Worm (Caenorhabditis elegans): Measurements from ENCODE around the gene R05G9R.1.

Gene R05G9R.1

DNA sequence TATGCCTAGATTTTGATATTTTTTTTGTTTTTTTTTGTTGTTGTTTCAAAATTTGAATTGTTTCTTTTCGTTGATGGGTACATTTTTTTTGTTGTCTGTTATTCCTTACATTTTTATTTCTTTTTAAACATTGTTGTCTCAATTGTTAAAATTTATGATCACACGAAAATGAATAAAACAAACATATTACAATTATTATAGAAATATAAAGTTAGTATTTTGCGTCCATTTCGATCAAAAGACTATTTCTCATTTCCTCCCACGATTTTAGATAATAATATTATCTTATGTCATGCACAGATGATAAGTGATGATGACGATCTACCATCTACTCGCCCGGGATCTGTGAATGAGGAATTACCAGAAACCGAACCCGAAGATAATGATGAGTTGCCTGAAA is 40.9 kb upstream of the R05G9R.1 start, which contains the start of gene wrn-1:
Gene wrn-1, plus strand, starts transcription at position 301 of the 400 bp plus-strand sequence.
- TF ChIP-seq snpc-4 (tag; optimal IDR thresholded peaks at IDR 0.05), result no peak

DNA sequence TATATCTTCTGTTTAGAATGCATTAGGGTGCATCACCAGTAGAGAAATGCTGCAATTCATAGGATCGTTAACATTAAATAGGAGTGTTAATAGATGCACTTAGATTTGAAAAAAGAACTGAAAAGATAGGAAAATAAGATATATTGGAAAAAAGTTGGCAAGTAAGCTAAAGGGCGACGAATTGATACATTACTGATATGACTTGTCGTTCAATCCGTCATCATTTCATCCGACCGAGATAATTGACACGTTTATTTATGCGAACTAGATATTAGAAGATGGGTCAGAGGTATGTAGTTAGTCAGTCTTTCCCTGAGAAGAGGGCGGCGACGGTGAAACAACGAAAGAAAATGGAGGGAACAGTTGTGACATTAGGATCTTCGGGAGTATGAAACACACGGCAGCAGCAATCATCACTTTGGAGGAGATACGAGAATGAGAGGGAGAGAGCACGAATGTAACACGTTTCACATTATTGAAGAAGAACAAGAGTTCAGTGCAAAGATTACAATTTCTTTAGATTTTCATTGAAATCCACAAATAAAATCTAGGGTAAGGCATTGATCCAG is 31.1 kb upstream of the R05G9R.1 start, which contains the start of gene lron-15:
Gene lron-15, minus strand, starts transcription at position 51 of the 569 bp plus-strand sequence.
- TF ChIP-seq unc-62 (GFP tag; optimal IDR thresholded peaks at IDR 0.05) (peak; percentile 85), unc-120 (tag; optimal IDR thresholded peaks at IDR 0.05; ENCODE audit: poor library complexity, severe bottlenecking) (peak; percentile 46), nhr-2 (tag; optimal IDR thresholded peaks at IDR 0.05) (no peak), hlh-1 (tag; optimal IDR thresholded peaks at IDR 0.05) (peak; percentile 92)

DNA sequence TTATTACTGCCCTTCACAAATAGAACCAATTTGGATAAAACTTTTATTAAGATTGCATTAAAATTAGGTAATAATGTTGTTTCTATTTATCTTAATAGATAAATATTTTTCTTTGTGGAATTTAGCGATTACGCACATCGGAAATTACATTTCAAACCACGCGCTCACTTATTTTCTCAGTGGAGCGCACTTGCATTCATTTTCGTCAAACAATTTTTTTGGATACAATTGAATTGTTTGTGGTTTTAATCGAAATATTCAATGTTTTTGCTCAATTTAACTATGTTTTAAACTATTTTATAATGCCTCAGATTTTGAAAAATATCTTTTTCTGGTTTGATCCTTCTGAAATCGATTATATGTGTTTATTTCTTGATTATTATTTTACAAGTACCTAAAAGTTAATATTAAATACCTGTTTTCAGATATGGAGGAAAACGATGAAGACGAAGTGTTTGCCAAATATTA is 22.2 kb upstream of the R05G9R.1 start, which contains the start of gene utp-20:
Gene utp-20, plus strand, starts transcription at position 418 of the 468 bp plus-strand sequence.
- TF ChIP-seq ceh-39 (tag; optimal IDR thresholded peaks at IDR 0.05) (peak; percentile 39), blmp-1 (tag; optimal IDR thresholded peaks at IDR 0.05) (no peak), ces-1 (GFP tag; optimal IDR thresholded peaks at IDR 0.05) (peak; percentile 84), nhr-237 (tag; optimal IDR thresholded peaks at IDR 0.05) (peak; percentile 25), bed-3 (GFP tag; optimal IDR thresholded peaks at IDR 0.05) (no peak), lsy-2 (tag; optimal IDR thresholded peaks at IDR 0.05) (peak; percentile 65)

DNA sequence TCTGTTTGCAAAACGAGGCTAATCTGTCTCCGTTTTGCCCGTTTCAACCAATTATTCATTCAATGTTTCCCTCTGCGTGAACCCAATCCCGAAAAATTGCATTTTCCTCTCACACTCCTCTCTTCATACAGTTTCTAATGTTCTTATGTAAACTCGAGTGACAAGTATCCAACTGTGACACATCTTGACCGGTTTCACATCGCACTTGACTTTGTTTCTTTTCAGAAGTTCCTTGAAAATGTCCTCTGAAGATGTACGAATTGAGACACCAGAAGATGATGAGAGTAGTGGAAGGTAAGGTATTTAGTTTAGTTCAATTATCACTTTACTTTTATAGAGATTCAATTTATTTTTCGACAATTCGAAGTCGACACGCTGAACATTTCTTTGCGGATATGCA is 18.1 kb upstream of the R05G9R.1 start, which contains the start of gene abcx-1:
Gene abcx-1, plus strand, starts transcription at position 224 of the 400 bp plus-strand sequence.
- no peak for TF ChIP-seq unc-120 (tag; optimal IDR thresholded peaks at IDR 0.05; ENCODE audit: poor library complexity, severe bottlenecking)
- no peak for TF ChIP-seq ham-2 (GFP tag; optimal IDR thresholded peaks at IDR 0.05)
- no peak for TF ChIP-seq ceh-83 (GFP tag; optimal IDR thresholded peaks at IDR 0.05)
- no peak for TF ChIP-seq flh-1 (GFP tag; optimal IDR thresholded peaks at IDR 0.05)
- TF ChIP-seq ceh-43 (GFP tag; optimal IDR thresholded peaks at IDR 0.05), result no peak
- no peak for TF ChIP-seq nhr-237 (tag; optimal IDR thresholded peaks at IDR 0.05)
- TF ChIP-seq hlh-1 (tag; optimal IDR thresholded peaks at IDR 0.05), result no peak
- TF ChIP-seq mab-5 (tag; optimal IDR thresholded peaks at IDR 0.05), result no peak
- no peak for TF ChIP-seq pha-4 (tag; optimal IDR thresholded peaks at IDR 0.05)
- TF ChIP-seq snpc-4 (tag; optimal IDR thresholded peaks at IDR 0.05), result no peak
- TF ChIP-seq ceh-39 (tag; optimal IDR thresholded peaks at IDR 0.05), result no peak
- TF ChIP-seq unc-39 (tag; optimal IDR thresholded peaks at IDR 0.05), result no peak
- no peak for TF ChIP-seq sem-2 (GFP tag; optimal IDR thresholded peaks at IDR 0.05)
- no peak for TF ChIP-seq blmp-1 (tag; optimal IDR thresholded peaks at IDR 0.05)

DNA sequence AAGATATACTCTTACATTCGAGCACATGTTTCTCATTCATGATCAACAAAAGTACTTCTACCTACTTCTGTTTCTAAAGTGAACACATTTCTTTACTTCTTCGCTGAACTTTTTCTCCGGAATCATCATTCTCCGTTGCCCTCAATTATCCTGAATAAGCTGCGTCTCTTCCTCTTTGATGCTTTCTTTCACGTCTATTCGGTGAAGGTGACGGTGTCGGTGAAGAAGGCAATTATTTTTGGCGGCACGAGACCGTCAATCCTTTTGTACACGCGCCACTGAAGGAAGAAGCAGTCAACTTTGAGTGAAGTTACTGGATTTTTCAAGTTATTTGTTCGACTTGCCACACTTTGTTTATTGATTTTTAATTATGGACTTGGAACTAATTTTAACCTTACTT is 17.7 kb upstream of the R05G9R.1 start, which contains the start of gene abch-1:
Gene abch-1, minus strand, starts transcription at position 101 of the 400 bp plus-strand sequence.
- no peak for TF ChIP-seq mab-5 (tag; optimal IDR thresholded peaks at IDR 0.05)
- no peak for TF ChIP-seq nhr-237 (tag; optimal IDR thresholded peaks at IDR 0.05)
- TF ChIP-seq mep-1 (tag; optimal IDR thresholded peaks at IDR 0.05), result no peak
- TF ChIP-seq elt-3 (tag; optimal IDR thresholded peaks at IDR 0.05), result no peak
- TF ChIP-seq ceh-83 (GFP tag; optimal IDR thresholded peaks at IDR 0.05), result no peak
- no peak for TF ChIP-seq unc-120 (tag; optimal IDR thresholded peaks at IDR 0.05; ENCODE audit: poor library complexity, severe bottlenecking)
- no peak for TF ChIP-seq ceh-43 (GFP tag; optimal IDR thresholded peaks at IDR 0.05)
- no peak for TF ChIP-seq elt-1 (tag; optimal IDR thresholded peaks at IDR 0.05; ENCODE audit: borderline replicate concordance, insufficient read depth)
- no peak for TF ChIP-seq bed-3 (GFP tag; optimal IDR thresholded peaks at IDR 0.05)
- no peak for TF ChIP-seq drap-1 (GFP tag; optimal IDR thresholded peaks at IDR 0.05)
- no peak for TF ChIP-seq unc-39 (tag; optimal IDR thresholded peaks at IDR 0.05)
- TF ChIP-seq snpc-4 (tag; optimal IDR thresholded peaks at IDR 0.05), result no peak
- no peak for TF ChIP-seq lin-32 (GFP tag; optimal IDR thresholded peaks at IDR 0.05)
- TF ChIP-seq ces-1 (GFP tag; optimal IDR thresholded peaks at IDR 0.05), result no peak
- TF ChIP-seq hlh-1 (tag; optimal IDR thresholded peaks at IDR 0.05), result no peak
- no peak for TF ChIP-seq mls-2 (tag; optimal IDR thresholded peaks at IDR 0.05)

DNA sequence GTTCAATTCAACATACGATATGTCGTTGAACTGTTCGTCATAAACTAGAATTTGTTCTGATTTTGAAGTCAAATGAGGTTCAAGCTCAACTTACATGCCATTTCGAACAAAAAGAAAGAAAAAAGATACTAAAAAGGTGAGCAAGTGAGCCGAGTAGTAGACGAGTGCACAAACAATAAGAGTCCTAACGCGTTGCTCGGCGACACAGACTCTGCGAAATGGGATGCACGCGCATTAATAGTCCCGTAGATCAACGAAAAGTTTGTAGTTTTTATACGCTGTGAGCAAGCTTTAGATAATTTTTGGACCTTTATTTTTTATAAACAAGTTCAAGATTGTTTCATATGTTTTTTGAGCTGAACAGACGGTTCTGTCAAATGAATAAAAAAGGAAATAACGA is 14.8 kb upstream of the R05G9R.1 start, which contains the start of gene C56E6.4:
Gene C56E6.4, minus strand, starts transcription at position 101 of the 400 bp plus-strand sequence.
- TF ChIP-seq ceh-43 (GFP tag; optimal IDR thresholded peaks at IDR 0.05) (no peak), zip-8 (tag; optimal IDR thresholded peaks at IDR 0.05) (no peak), tbx-8 (GFP tag; optimal IDR thresholded peaks at IDR 0.05) (no peak), lsy-2 (tag; optimal IDR thresholded peaks at IDR 0.05) (no peak), elt-1 (tag; optimal IDR thresholded peaks at IDR 0.05; ENCODE audit: borderline replicate concordance, insufficient read depth) (no peak), nhr-12 (tag; optimal IDR thresholded peaks at IDR 0.05) (no peak), drap-1 (GFP tag; optimal IDR thresholded peaks at IDR 0.05) (no peak), flh-1 (GFP tag; optimal IDR thresholded peaks at IDR 0.05) (no peak), mab-5 (tag; optimal IDR thresholded peaks at IDR 0.05) (no peak), snpc-4 (tag; optimal IDR thresholded peaks at IDR 0.05) (no peak), blmp-1 (tag; optimal IDR thresholded peaks at IDR 0.05) (no peak), M03D4.4 (tag; optimal IDR thresholded peaks at IDR 0.05) (no peak), mep-1 (tag; optimal IDR thresholded peaks at IDR 0.05) (no peak), lin-13 (tag; optimal IDR thresholded peaks at IDR 0.05) (no peak)

All from whole organism, mixed stage, embryonic.